Worm (Caenorhabditis elegans) whole organism, early embryonic: ENCODE results near the gene kvs-3.

Source experiments
- F13C5.2 ChIP-seq: sonication (generic microtip); optimal IDR thresholded peaks from 2 replicates; lab custom pipeline; 2017; ENCODE audit warnings: mild to moderate bottlenecking, missing genetic modification characterization, inconsistent platforms, missing compliant biosample characterization
- aly-1 ChIP-seq: sonication (generic microtip); optimal IDR thresholded peaks from 2 replicates; lab custom pipeline; 2016; ENCODE audit warnings: missing genetic modification characterization, missing compliant biosample characterization
- ceh-13 ChIP-seq: fragments of 200-800 bp; sonication (Bioruptor generic); optimal IDR thresholded peaks from 2 replicates; lab custom pipeline; 2018; ENCODE audit warnings: mild to moderate bottlenecking, missing genetic modification characterization, missing compliant biosample characterization
- ets-7 ChIP-seq: sonication (generic microtip); optimal IDR thresholded peaks from 2 replicates; lab custom pipeline; 2016; ENCODE audit warnings: missing genotype, missing genetic modification characterization, missing compliant biosample characterization
- hmbx-1 ChIP-seq: sonication (generic microtip); optimal IDR thresholded peaks from 2 replicates; lab custom pipeline; 2016; ENCODE audit warnings: mild to moderate bottlenecking, missing genetic modification characterization, missing compliant biosample characterization
- hmg-4 ChIP-seq: fragments of 200-800 bp; sonication (Bioruptor generic); optimal IDR thresholded peaks from 2 replicates; lab custom pipeline; 2018; ENCODE audit warnings: mild to moderate bottlenecking, missing genetic modification characterization, missing compliant biosample characterization
- hnd-1 ChIP-seq: sonication (generic microtip); optimal IDR thresholded peaks from 2 replicates; lab custom pipeline; 2016; ENCODE audit warnings: missing genetic modification characterization, missing compliant biosample characterization
- scrt-1 ChIP-seq: fragments of 200-800 bp; sonication (Bioruptor generic); IDR thresholded peaks from 2 replicates; pipeline ENCODE4 v1.3.6; 2022; ENCODE audit warnings: missing genetic modification characterization, missing compliant biosample characterization
- tbx-37 ChIP-seq: fragments of 200-800 bp; sonication (Bioruptor generic); conservative IDR thresholded peaks from 2 replicates; pipeline ENCODE4 v1.3.6; 2022; ENCODE audit warnings: missing genetic modification reagents, missing genetic modification characterization, missing compliant biosample characterization
- tra-4 ChIP-seq: sonication (generic microtip); optimal IDR thresholded peaks from 2 replicates; lab custom pipeline; 2017; ENCODE audit warnings: missing genetic modification characterization, missing compliant biosample characterization

kvs-3 gene

ce11 chrV:9349687-9350086 lies 31.6 kb downstream of the kvs-3 start, which contains the start of gene srx-47:
Gene srx-47, plus strand, starts transcription at chrV:9349987.
- TF ChIP-seq aly-1 (tag; lab: Kevin White, UChicago) = no peak

- TF ChIP-seq tbx-37 (GFP tag; lab: Robert Waterston, UW) = no peak
- TF ChIP-seq ets-7 (tag; lab: Kevin White, UChicago) = no peak
These were observed 34.8 kb downstream of the kvs-3 start, which contains the start of gene srx-46 for ce11 chrV:9352947-9353346. Gene srx-46, plus strand, starts transcription at chrV:9353247.

ce11 chrV:9355371-9355770 lies 37.3 kb downstream of the kvs-3 start, which contains the start of gene ttr-40:
Gene ttr-40, minus strand, starts transcription at chrV:9355471.
- TF ChIP-seq hnd-1 (tag; lab: Kevin White, UChicago) = no peak
- TF ChIP-seq ceh-13 (GFP tag; lab: Kevin White, UChicago) = no peak

DNA sequence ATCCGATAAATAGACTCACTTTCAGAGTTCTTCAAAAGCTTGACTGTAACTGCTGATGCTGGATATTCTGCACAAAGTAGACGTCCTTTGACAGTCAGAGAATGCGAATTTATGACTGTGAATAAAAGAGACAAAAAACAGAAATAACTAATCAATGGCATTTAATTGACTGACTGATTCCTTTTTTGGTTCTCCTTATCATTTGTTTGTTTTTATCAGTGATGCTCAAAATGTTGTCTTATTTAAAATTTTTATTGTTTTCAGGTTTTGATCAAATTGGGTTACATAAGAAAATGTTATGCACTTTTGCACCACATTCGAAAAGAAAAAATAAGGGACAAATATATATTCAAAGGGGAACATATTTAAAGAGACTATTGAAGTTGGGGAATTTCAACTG lies 38.2 kb downstream of the kvs-3 start, which contains the start of gene ttr-49:
Gene ttr-49 (minus strand): TSS at position 171 of the 400 bp plus-strand sequence.
- TF ChIP-seq F13C5.2 (tag; lab: Kevin White, UChicago) = no peak
- TF ChIP-seq hmg-4 (GFP tag; lab: Kevin White, UChicago) = no peak
- no peak for TF ChIP-seq tbx-37 (GFP tag; lab: Robert Waterston, UW)
- TF ChIP-seq hmbx-1 = no peak
- TF ChIP-seq tra-4 (tag; lab: Kevin White, UChicago) = no peak
- TF ChIP-seq ceh-13 (GFP tag; lab: Kevin White, UChicago) = no peak
- TF ChIP-seq aly-1 (tag; lab: Kevin White, UChicago) = no peak

DNA sequence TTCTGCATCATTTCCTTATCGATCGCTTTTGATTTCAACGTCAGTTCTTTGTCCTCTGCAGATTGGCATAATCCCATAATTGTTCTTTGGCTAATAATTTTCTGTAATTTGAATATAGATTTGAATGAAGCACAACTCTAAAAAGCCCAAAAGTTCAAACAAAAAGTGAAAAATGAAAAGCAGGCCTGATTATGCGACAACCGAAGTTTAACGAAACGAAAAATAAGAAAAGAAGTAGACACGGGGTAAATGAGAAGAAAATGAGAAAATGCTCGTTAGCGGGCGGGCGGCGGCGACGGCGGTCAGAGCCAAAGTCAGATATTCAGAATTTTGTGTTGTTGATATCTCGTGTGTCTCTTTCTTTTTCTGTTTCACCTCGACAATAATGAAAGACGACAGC lies 41.6 kb downstream of the kvs-3 start, which contains the start of gene gpa-3:
Gene gpa-3 (minus strand): TSS at position 101 of the 400 bp plus-strand sequence.
- TF ChIP-seq scrt-1 (GFP tag; lab: Robert Waterston, UW) = no peak
- TF ChIP-seq tra-4 (tag; lab: Kevin White, UChicago) = no peak
- TF ChIP-seq hnd-1 (tag; lab: Kevin White, UChicago) = no peak
